Worm (Caenorhabditis elegans): Measurements from ENCODE around the gene scc-3.

- TF ChIP-seq mbf-1 (tag; optimal IDR thresholded peaks at IDR 0.05) (no peak), mab-5 (tag; optimal IDR thresholded peaks at IDR 0.05) (no peak), fos-1 (tag; optimal IDR thresholded peaks at IDR 0.05) (no peak), mdl-1 (tag; optimal IDR thresholded peaks at IDR 0.05) (no peak)
These were observed 37.9 kb upstream of the scc-3 start, which contains the start of gene R11D1.12 for ce11 chrV:12725893-12726292.
